Worm (Caenorhabditis elegans): ENCODE results near the gene R05G6.4.
"Not testable (repeated sequence)": the region's sequence is repeated elsewhere in the genome, so short reads cannot be mapped to it uniquely, and the experiment has no call there.

The R05G6.4 gene

DNA sequence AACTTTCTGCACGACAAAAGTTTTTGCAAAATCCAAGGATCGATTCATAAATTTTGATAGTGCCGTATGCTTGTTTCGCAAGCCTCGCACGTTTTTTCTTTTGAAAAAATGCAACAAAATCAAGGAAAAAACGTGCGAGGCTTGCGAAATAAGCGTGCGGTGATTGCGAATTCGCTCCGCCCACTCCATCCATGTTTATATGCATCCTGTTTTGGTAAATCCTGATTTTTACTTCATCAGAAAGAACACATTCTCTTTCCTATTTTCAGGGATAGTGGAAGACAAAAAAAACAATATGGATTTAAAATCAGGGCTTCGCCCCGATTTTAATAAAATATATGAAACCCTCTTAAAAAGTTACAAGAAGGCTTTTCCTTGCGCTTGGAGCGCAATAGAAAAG is 50.8 kb downstream of the R05G6.4 start, which contains the start of gene F32E10.9:
TSS of gene F32E10.9 (minus strand) at position 101 of the 400 bp plus-strand sequence.
- not testable (repeated sequence) for TF ChIP-seq unc-62 (GFP tag; optimal IDR thresholded peaks at IDR 0.05)

All from whole organism, dauer.